Fruit fly (Drosophila melanogaster) ovary, adult (tissue): ENCODE results near the gene Claspin.

Experiments
- CG17801 ChIP-seq: fragments of 200-800 bp; optimal IDR thresholded peaks from 2 replicates; lab custom pipeline; 2019; ENCODE audit warnings: missing biosample characterization, mild to moderate bottlenecking, missing genetic modification characterization, moderate library complexity; ENCODE audit not compliant: partially characterized antibody

Gene Claspin

DNA sequence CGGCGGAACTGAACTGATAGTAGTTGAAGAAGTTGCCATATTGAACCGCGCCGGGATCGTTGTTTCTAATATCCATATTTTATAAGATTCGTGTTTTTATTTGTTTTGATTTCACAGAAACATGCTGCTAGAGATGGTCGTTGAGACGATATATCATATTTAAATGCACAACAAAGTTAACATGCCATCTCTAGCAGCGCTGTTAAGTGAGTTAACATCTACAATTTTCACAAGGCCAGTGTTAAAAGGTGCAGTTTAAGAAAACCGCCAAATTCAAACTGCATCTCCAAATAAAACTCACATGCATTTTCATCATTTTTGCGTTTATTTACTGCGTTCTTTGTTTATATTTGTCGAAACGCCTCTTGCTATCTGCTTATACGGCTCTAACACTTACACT, 54.1 kb downstream of the Claspin start, which contains the start of gene CG11342:
CG11342 (minus strand) TSS at position 120 of the 400 bp plus-strand sequence.
- no peak for TF ChIP-seq CG17801
